Fruit fly (Drosophila melanogaster): Measurements from ENCODE around the gene Ubc87F.

Ubc87F gene

dm6 chr3R:13686371-13687211 is 31.4 kb downstream of the Ubc87F start, which contains the start of gene omd (continued):
- TF ChIP-seq pho (GFP tag; optimal IDR thresholded peaks at IDR 0.05) (peak; percentile 33), CG4730 (GFP tag; IDR thresholded peaks at IDR 0.05) (no peak), NC2α (GFP tag; optimal IDR thresholded peaks at IDR 0.05) (no peak), CG9437 (GFP tag; optimal IDR thresholded peaks at IDR 0.05) (no peak), HLHmδ (GFP tag; optimal IDR thresholded peaks at IDR 0.05) (peak; percentile 30), CG14050 (GFP tag; IDR thresholded peaks at IDR 0.05) (peak; percentile 26; the same call in 1 of the 3 replicates), CG12942 (GFP tag; optimal IDR thresholded peaks at IDR 0.05) (peak; percentile 44), CG15011 (GFP tag; optimal IDR thresholded peaks at IDR 0.05) (peak; percentile 70), grn (GFP tag; optimal IDR thresholded peaks at IDR 0.05) (peak; percentile 81), dimm (GFP tag; IDR thresholded peaks at IDR 0.05) (no peak), CG11696 (GFP tag; IDR thresholded peaks at IDR 0.05) (no peak), Side (GFP tag; optimal IDR thresholded peaks at IDR 0.05) (peak; percentile 78), D (optimal IDR thresholded peaks at IDR 0.05) (no peak), D (GFP tag; optimal IDR thresholded peaks at IDR 0.05) (peak; percentile 66), exex (tag; optimal IDR thresholded peaks at IDR 0.05) (peak; percentile 80), ind (GFP tag; optimal IDR thresholded peaks at IDR 0.05) (no peak), Mad (GFP tag; optimal IDR thresholded peaks at IDR 0.05) (peak; percentile 56), eve (GFP tag; optimal IDR thresholded peaks at IDR 0.05) (no peak), CG10654 (GFP tag; optimal IDR thresholded peaks at IDR 0.05) (peak; percentile 5), Trl (optimal IDR thresholded peaks at IDR 0.05) (peak in 1 of 2 experiments; percentile 50), Trl (GFP tag; optimal IDR thresholded peaks at IDR 0.05) (peak; percentile 76), corto (GFP tag; optimal IDR thresholded peaks at IDR 0.05) (no peak), sna (GFP tag; IDR thresholded peaks at IDR 0.05; ENCODE audit: partially characterized antibody) (no peak), CG9876 (GFP tag; optimal IDR thresholded peaks at IDR 0.05) (peak; percentile 43), dmrt99B (tag; optimal IDR thresholded peaks at IDR 0.05) (no peak), CG13287 (GFP tag; IDR thresholded peaks at IDR 0.05; ENCODE audit: partially characterized antibody) (0 out of 2 replicates have a peak, but pooled peaks have one; percentile 23), CG4854 (GFP tag; optimal IDR thresholded peaks at IDR 0.05) (peak; percentile 38), nau (GFP tag; optimal IDR thresholded peaks at IDR 0.05) (no peak), Myb (GFP tag; optimal IDR thresholded peaks at IDR 0.05) (peak; percentile 28), TFAM (GFP tag; optimal IDR thresholded peaks at IDR 0.05) (peak; percentile 8), esg (GFP tag; conservative IDR thresholded peaks at IDR 0.05) (no peak), Fer3 (tag; optimal IDR thresholded peaks at IDR 0.05) (no peak), knrl (GFP tag; IDR thresholded peaks at IDR 0.05; ENCODE audit: partially characterized antibody) (no peak), CG16813 (GFP tag; IDR thresholded peaks at IDR 0.05; ENCODE audit: partially characterized antibody) (0 out of 3 replicates have a peak, but pooled peaks have one; percentile 14), CG16779 (GFP tag; IDR thresholded peaks at IDR 0.05) (0 out of 2 replicates have a peak, but pooled peaks have one; percentile 10), CG15514 (GFP tag; optimal IDR thresholded peaks at IDR 0.05) (no peak), crp (GFP tag; optimal IDR thresholded peaks at IDR 0.05) (peak in 1 of 2 experiments; percentile 7), Bgb (GFP tag; IDR thresholded peaks at IDR 0.05; ENCODE audit: partially characterized antibody) (0 out of 2 replicates have a peak, but pooled peaks have one; percentile 15), Hmx (GFP tag; optimal IDR thresholded peaks at IDR 0.05) (no peak), prd (optimal IDR thresholded peaks at IDR 0.05) (no peak), prd (GFP tag; IDR thresholded peaks at IDR 0.05) (peak; percentile 44; the same call in 1 of the 3 replicates), pros (GFP tag; optimal IDR thresholded peaks at IDR 0.05) (no peak), Jarid2 (GFP tag; optimal IDR thresholded peaks at IDR 0.05) (peak; percentile 19), pum (GFP tag; optimal IDR thresholded peaks at IDR 0.05) (peak; percentile 23), abd-A (tag; optimal IDR thresholded peaks at IDR 0.05) (no peak), nerfin-1 (tag; optimal IDR thresholded peaks at IDR 0.05) (peak; percentile 64), CG11723 (GFP tag; optimal IDR thresholded peaks at IDR 0.05) (no peak), CG9215 (GFP tag; IDR thresholded peaks at IDR 0.05) (no peak), CG30403 (GFP tag; optimal IDR thresholded peaks at IDR 0.05) (peak; percentile 9)

All from whole organism, embryonic.